Fruit fly (Drosophila melanogaster) whole organism, prepupa: ENCODE measurements around the gene CG31274.

Experiments
- Blimp-1 ChIP-seq: fragments of 200-800 bp; sonication (Bioruptor generic); optimal IDR thresholded peaks from 3 replicates; lab custom pipeline; 2017; ENCODE audit warnings: missing biosample characterization, missing genetic modification characterization, mild to moderate bottlenecking, moderate library complexity, missing genetic modification reagents
- CG10669 ChIP-seq: fragments of 200-800 bp; sonication (Bioruptor generic); optimal IDR thresholded peaks from 3 replicates; lab custom pipeline; 2018; ENCODE audit warnings: missing biosample characterization, mild to moderate bottlenecking, missing genetic modification characterization, moderate library complexity
- CG11294 ChIP-seq: fragments of 200-800 bp; sonication (Bioruptor generic); IDR thresholded peaks from 2 replicates; pipeline ENCODE4 v1.3.6; 2022; ENCODE audit warnings: missing biosample characterization, missing genetic modification characterization
- CG1621 ChIP-seq: fragments of 200-800 bp; sonication (Bioruptor generic); optimal IDR thresholded peaks from 3 replicates; lab custom pipeline; 2018; ENCODE audit warnings: missing biosample characterization, mild to moderate bottlenecking, missing genetic modification characterization
- CG16779 ChIP-seq: fragments of 200-800 bp; sonication (Bioruptor generic); optimal IDR thresholded peaks from 3 replicates; lab custom pipeline; 2017; ENCODE audit warnings: missing biosample characterization, mild to moderate bottlenecking, missing genetic modification characterization
- CG31627 ChIP-seq: fragments of 200-800 bp; sonication (Bioruptor generic); optimal IDR thresholded peaks from 3 replicates; lab custom pipeline; 2016; ENCODE audit warnings: missing biosample characterization, missing genetic modification characterization
- CG3919 ChIP-seq: fragments of 200-800 bp; sonication (Bioruptor generic); optimal IDR thresholded peaks from 3 replicates; lab custom pipeline; 2016; ENCODE audit warnings: missing biosample characterization, missing genetic modification characterization
- CG4318 ChIP-seq: fragments of 200-800 bp; sonication (Bioruptor generic); optimal IDR thresholded peaks from 3 replicates; lab custom pipeline; 2017; ENCODE audit warnings: missing biosample characterization, mild to moderate bottlenecking, missing genetic modification characterization
- CG6163 ChIP-seq: fragments of 200-800 bp; sonication (Bioruptor generic); IDR thresholded peaks from 3 replicates; pipeline ENCODE4 v1.3.6; 2022; ENCODE audit warnings: missing biosample characterization, missing genetic modification characterization
- CG6276 ChIP-seq: fragments of 200-800 bp; sonication (Bioruptor generic); optimal IDR thresholded peaks from 2 replicates; lab custom pipeline; 2017; ENCODE audit warnings: missing biosample characterization, mild to moderate bottlenecking, missing genetic modification characterization
- CG6792 ChIP-seq: fragments of 200-800 bp; sonication (Bioruptor generic); optimal IDR thresholded peaks from 3 replicates; lab custom pipeline; 2016; ENCODE audit warnings: missing biosample characterization, missing genetic modification characterization
- CG6808 ChIP-seq: fragments of 200-800 bp; sonication (Bioruptor generic); optimal IDR thresholded peaks from 3 replicates; lab custom pipeline; 2017; ENCODE audit warnings: missing biosample characterization, missing genetic modification characterization, mild to moderate bottlenecking, moderate library complexity, missing genetic modification reagents
- CG6854 ChIP-seq: fragments of 200-800 bp; sonication (Bioruptor generic); optimal IDR thresholded peaks from 2 replicates; lab custom pipeline; 2017; ENCODE audit warnings: missing biosample characterization, mild to moderate bottlenecking, missing genetic modification characterization
- CG7368 ChIP-seq: fragments of 200-800 bp; sonication (Bioruptor generic); optimal IDR thresholded peaks from 3 replicates; lab custom pipeline; 2016; ENCODE audit warnings: missing biosample characterization, missing genetic modification characterization
- CG8119 ChIP-seq: fragments of 200-800 bp; sonication (Bioruptor generic); IDR thresholded peaks from 3 replicates; pipeline ENCODE4 v1.3.6; 2022; ENCODE audit warnings: missing biosample characterization, missing genetic modification characterization
- CG8632 ChIP-seq: fragments of 200-800 bp; sonication (Bioruptor generic); optimal IDR thresholded peaks from 3 replicates; lab custom pipeline; 2016; ENCODE audit warnings: missing biosample characterization, missing genetic modification characterization
- CG9139 ChIP-seq: fragments of 200-800 bp; sonication (Bioruptor generic); optimal IDR thresholded peaks from 3 replicates; lab custom pipeline; 2017; ENCODE audit warnings: missing biosample characterization, mild to moderate bottlenecking, missing genetic modification characterization
- Ets21C ChIP-seq: fragments of 200-800 bp; sonication (Bioruptor generic); optimal IDR thresholded peaks from 3 replicates; lab custom pipeline; 2016; ENCODE audit warnings: missing biosample characterization, missing genetic modification characterization
- Ets96B ChIP-seq: fragments of 200-800 bp; optimal IDR thresholded peaks from 2 replicates; lab custom pipeline; 2019; ENCODE audit warnings: missing biosample characterization, mild to moderate bottlenecking, missing genetic modification characterization, moderate library complexity
- Gug ChIP-seq: fragments of 200-800 bp; sonication (Bioruptor generic); IDR thresholded peaks from 2 replicates; pipeline ENCODE4 v1.3.6; 2022; ENCODE audit warnings: missing biosample characterization, missing genetic modification characterization
- Lpt ChIP-seq: fragments of 200-800 bp; sonication (Bioruptor generic); optimal IDR thresholded peaks from 3 replicates; lab custom pipeline; 2016; ENCODE audit warnings: missing biosample characterization, missing genetic modification characterization
- Met ChIP-seq: fragments of 200-800 bp; sonication (Bioruptor generic); optimal IDR thresholded peaks from 3 replicates; lab custom pipeline; 2016; ENCODE audit warnings: missing biosample characterization, missing genetic modification characterization
- OdsH ChIP-seq: fragments of 200-800 bp; sonication (Bioruptor generic); optimal IDR thresholded peaks from 3 replicates; lab custom pipeline; 2016; ENCODE audit warnings: missing biosample characterization, missing genetic modification characterization
- Sox102F ChIP-seq: fragments of 200-800 bp; sonication (Bioruptor generic); optimal IDR thresholded peaks from 2 replicates; lab custom pipeline; 2016; ENCODE audit warnings: missing biosample characterization, mild to moderate bottlenecking, missing genetic modification characterization
- Sox15 ChIP-seq: fragments of 200-800 bp; sonication (Bioruptor generic); optimal IDR thresholded peaks from 3 replicates; lab custom pipeline; 2016; ENCODE audit warnings: missing biosample characterization, missing genetic modification characterization
- achi ChIP-seq: fragments of 200-800 bp; sonication (Bioruptor generic); optimal IDR thresholded peaks from 3 replicates; lab custom pipeline; 2016; ENCODE audit warnings: missing biosample characterization, missing genetic modification characterization
- cyc ChIP-seq: fragments of 200-800 bp; sonication (Bioruptor generic); optimal IDR thresholded peaks from 3 replicates; lab custom pipeline; 2016; ENCODE audit warnings: missing biosample characterization, missing genetic modification characterization
- dsx ChIP-seq: fragments of 200-800 bp; optimal IDR thresholded peaks from 3 replicates; lab custom pipeline; 2019; ENCODE audit warnings: missing biosample characterization, mild to moderate bottlenecking, missing genetic modification characterization, moderate library complexity; ENCODE audit not compliant: poor library complexity, severe bottlenecking
- eg ChIP-seq: fragments of 200-800 bp; sonication (Bioruptor generic); IDR thresholded peaks from 3 replicates; pipeline ENCODE4 v1.3.6; 2022; ENCODE audit warnings: missing biosample characterization, missing genetic modification characterization
- fd59A ChIP-seq: fragments of 200-800 bp; sonication (Bioruptor generic); optimal IDR thresholded peaks from 2 replicates; lab custom pipeline; 2017; ENCODE audit warnings: missing biosample characterization, mild to moderate bottlenecking, missing genetic modification characterization, missing genetic modification reagents
- fd85E ChIP-seq: fragments of 200-800 bp; sonication (Bioruptor generic); optimal IDR thresholded peaks from 3 replicates; lab custom pipeline; 2016; ENCODE audit warnings: missing biosample characterization, missing genetic modification characterization
- lz ChIP-seq: fragments of 200-800 bp; sonication (Bioruptor generic); optimal IDR thresholded peaks from 3 replicates; lab custom pipeline; 2016; ENCODE audit warnings: missing biosample characterization, missing genetic modification characterization
- net ChIP-seq: fragments of 200-800 bp; sonication (Bioruptor generic); optimal IDR thresholded peaks from 3 replicates; lab custom pipeline; 2016; ENCODE audit warnings: missing biosample characterization, missing genetic modification characterization
- pdm3 ChIP-seq: fragments of 200-800 bp; sonication (Bioruptor generic); optimal IDR thresholded peaks from 3 replicates; lab custom pipeline; 2016; ENCODE audit warnings: missing biosample characterization, missing genetic modification characterization
- salr ChIP-seq, 2 experiments: fragments of 200-800 bp; sonication (Bioruptor generic); optimal IDR thresholded peaks; 3 replicates each; lab custom pipeline; 2016 to 2018; ENCODE audit warnings: missing biosample characterization in 2 of 2, missing genetic modification characterization in 2 of 2, mild to moderate bottlenecking in 1 of 2
- spab ChIP-seq: fragments of 200-800 bp; sonication (Bioruptor generic); optimal IDR thresholded peaks from 2 replicates; lab custom pipeline; 2017; ENCODE audit warnings: missing biosample characterization, mild to moderate bottlenecking, missing genetic modification characterization, missing genetic modification reagents
- topi ChIP-seq: fragments of 200-800 bp; sonication (Bioruptor generic); optimal IDR thresholded peaks from 3 replicates; lab custom pipeline; 2016; ENCODE audit warnings: missing biosample characterization, missing genetic modification characterization

Gene CG31274

DNA sequence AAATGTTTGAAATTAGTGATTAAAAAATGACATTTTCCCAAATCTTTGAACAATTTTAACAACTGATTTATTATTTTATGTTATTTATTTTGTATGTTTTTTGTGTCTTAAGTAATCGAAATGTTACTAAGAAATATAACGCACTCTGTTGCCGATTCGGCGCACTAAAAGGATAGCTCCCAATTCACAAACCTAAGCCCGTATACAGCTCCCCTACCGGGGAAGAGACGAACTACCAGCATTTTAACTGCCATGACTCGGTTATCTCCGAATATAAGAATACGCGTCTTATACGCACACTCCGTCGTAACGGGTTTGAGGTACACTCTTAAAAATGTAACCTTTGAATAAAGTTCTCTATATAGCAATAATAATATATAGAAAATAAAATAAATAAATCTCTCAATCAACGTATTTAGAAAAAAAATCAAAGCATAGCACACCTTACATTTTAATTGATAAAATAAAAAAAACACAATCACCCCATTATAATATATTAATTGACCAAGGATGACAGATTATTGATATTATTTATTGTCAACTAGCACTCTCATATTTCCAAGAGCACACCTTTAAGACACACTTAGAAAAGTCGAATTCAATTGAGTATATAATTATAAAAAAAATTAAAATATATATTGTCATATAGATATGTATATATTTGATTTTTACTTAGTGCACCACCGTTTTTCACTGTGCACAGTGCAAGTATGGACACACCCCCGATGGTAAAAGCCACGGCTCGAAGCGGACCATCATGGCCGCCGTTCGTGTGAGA, 34.9 kb upstream of the CG31274 start (continued):
- peak; percentile 43 for TF ChIP-seq lz
- no peak; the same call in 1 of the 2 replicates for TF ChIP-seq CG11294
- TF ChIP-seq net = peak; percentile 51
- peak; percentile 67 for TF ChIP-seq CG8119 (GFP tag; lab: Robert Waterston, UW)
- peak; percentile 73 for TF ChIP-seq CG6276 (GFP tag; lab: Kevin White, UChicago)
- peak; percentile 79 for TF ChIP-seq OdsH (GFP tag; lab: Kevin White, UChicago)
- peak; percentile 13 for TF ChIP-seq CG31627 (GFP tag; lab: Kevin White, UChicago)
- TF ChIP-seq CG6854 = no peak
- peak; percentile 44 for TF ChIP-seq Blimp-1
- peak; percentile 78 for TF ChIP-seq CG6792 (GFP tag; lab: Kevin White, UChicago)
- peak; percentile 51 for TF ChIP-seq CG16779 (tag; lab: Kevin White, UChicago)
- peak; percentile 44 for TF ChIP-seq fd59A (GFP tag; lab: Kevin White, UChicago)
- TF ChIP-seq Ets21C = no peak
- TF ChIP-seq CG8632 (GFP tag; lab: Kevin White, UChicago) = peak; percentile 83
- TF ChIP-seq dsx (GFP tag; lab: Kevin White, UChicago) = peak; percentile 66
- peak; percentile 15 for TF ChIP-seq CG1621 (tag; lab: Kevin White, UChicago)
- TF ChIP-seq CG3919 (GFP tag; lab: Kevin White, UChicago) = peak; percentile 71
- TF ChIP-seq achi = peak; percentile 85
- peak; percentile 54 for TF ChIP-seq spab (GFP tag; lab: Kevin White, UChicago)
- TF ChIP-seq Ets96B (tag; lab: Kevin White, UChicago) = peak; percentile 74
- TF ChIP-seq CG6163 = peak; percentile 65; the same call in 2 of the 3 replicates
- peak; percentile 36; the same call in 1 of the 2 replicates for TF ChIP-seq Gug (GFP tag; lab: Robert Waterston, UW)
- TF ChIP-seq CG4318 (GFP tag; lab: Kevin White, UChicago) = peak; percentile 85
- peak; percentile 50 for TF ChIP-seq Met (GFP tag; lab: Kevin White, UChicago)

DNA sequence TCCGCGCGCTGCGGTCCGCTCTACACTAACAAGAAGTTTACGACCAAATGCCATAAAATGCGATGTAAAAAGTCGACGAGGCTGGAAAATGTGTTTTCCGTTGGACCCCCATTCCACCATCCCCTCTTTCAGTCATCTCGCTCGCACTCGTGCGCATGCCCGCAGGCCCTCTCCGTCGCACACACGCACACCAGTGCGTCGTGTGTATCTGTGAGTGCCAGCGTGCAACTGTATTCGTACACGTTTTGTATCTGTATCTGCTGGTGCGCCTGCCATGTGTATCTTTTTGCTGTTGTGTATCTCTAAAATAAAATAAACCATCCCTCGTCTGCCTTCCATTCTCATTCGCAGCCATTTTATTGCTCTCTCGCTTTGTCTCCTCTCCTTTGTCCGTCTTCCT, 32.6 kb upstream of the CG31274 start:
- TF ChIP-seq net = no peak
- no peak for TF ChIP-seq CG6808
- TF ChIP-seq Lpt (GFP tag; lab: Kevin White, UChicago) = no peak
- no peak for TF ChIP-seq Sox15 (GFP tag; lab: Kevin White, UChicago)
- no peak for TF ChIP-seq CG10669
- TF ChIP-seq cyc (GFP tag; lab: Kevin White, UChicago) = no peak
- TF ChIP-seq Sox102F (GFP tag; lab: Kevin White, UChicago) = no peak
- peak; percentile 39; the same call in 1 of the 3 replicates for TF ChIP-seq CG6163
- TF ChIP-seq pdm3 (GFP tag; lab: Kevin White, UChicago) = no peak
- TF ChIP-seq CG1621 (tag; lab: Kevin White, UChicago) = no peak
- TF ChIP-seq salr (GFP tag; optimal IDR thresholded peaks at IDR 0.05; lab: Kevin White, UChicago) = no peak
- TF ChIP-seq fd85E (GFP tag; lab: Kevin White, UChicago) = no peak
- no peak for TF ChIP-seq Blimp-1
- no peak for TF ChIP-seq topi
- TF ChIP-seq CG6276 (GFP tag; lab: Kevin White, UChicago) = peak; percentile 55
- TF ChIP-seq CG7368 = no peak
- no peak for TF ChIP-seq CG9139 (GFP tag; lab: Kevin White, UChicago)

DNA sequence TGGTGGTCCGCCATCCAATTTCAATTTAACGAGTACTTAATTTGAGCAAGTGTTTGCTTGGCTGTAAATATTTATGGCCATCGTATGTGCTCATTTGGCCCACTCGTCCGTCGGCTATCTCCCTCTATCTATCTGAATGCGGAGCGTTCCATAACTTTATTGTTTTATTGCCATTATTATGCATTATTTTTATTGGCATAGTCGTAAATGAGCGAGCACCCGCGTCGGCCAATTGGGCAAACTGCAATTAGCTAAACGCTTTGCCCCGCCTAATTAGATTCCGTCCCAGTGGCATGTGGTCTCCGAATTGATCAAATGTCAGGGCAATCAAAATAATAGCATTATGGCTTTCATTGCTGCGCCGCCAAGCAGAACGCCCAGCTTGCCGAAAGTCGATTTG, 30.5 kb upstream of the CG31274 start:
- TF ChIP-seq CG7368 (no peak), spab (GFP tag; lab: Kevin White, UChicago) (no peak), lz (no peak), eg (GFP tag; lab: Robert Waterston, UW) (no peak)
